Fruit fly (Drosophila melanogaster): ENCODE data around the gene CG9286.

The CG9286 gene

dm6 chr3R:13779241-13779683, 1.5 kb upstream of the CG9286 start, which contains the start of the genes CG42375 and CG9288 (continued):
- TF ChIP-seq CG16779 (tag; optimal IDR thresholded peaks at IDR 0.05) (no peak), CG11294 (GFP tag; IDR thresholded peaks at IDR 0.05) (peak; percentile 24; the same call in 1 of the 2 replicates), lz (GFP tag; optimal IDR thresholded peaks at IDR 0.05) (peak; percentile 61), fkh (GFP tag; optimal IDR thresholded peaks at IDR 0.05) (no peak), CG10669 (GFP tag; optimal IDR thresholded peaks at IDR 0.05) (peak; percentile 66), Lpt (GFP tag; optimal IDR thresholded peaks at IDR 0.05) (peak; percentile 62), achi (GFP tag; optimal IDR thresholded peaks at IDR 0.05) (peak; percentile 34), Sox15 (GFP tag; optimal IDR thresholded peaks at IDR 0.05) (no peak)

- no peak for TF ChIP-seq cyc (GFP tag; optimal IDR thresholded peaks at IDR 0.05)
- TF ChIP-seq Eip78C (GFP tag), result no peak
- TF ChIP-seq Hr39 (GFP tag; optimal IDR thresholded peaks at IDR 0.05), result no peak
- TF ChIP-seq Lpt (GFP tag; optimal IDR thresholded peaks at IDR 0.05), result no peak
- TF ChIP-seq dsx (GFP tag; optimal IDR thresholded peaks at IDR 0.05; ENCODE audit: poor library complexity, severe bottlenecking), result no peak
- no peak for TF ChIP-seq CG1621 (tag; optimal IDR thresholded peaks at IDR 0.05)
- no peak for TF ChIP-seq CG3032 (tag; optimal IDR thresholded peaks at IDR 0.05)
- TF ChIP-seq CG11762 (GFP tag; optimal IDR thresholded peaks at IDR 0.05; ENCODE audit: insufficient read depth), result no peak
- TF ChIP-seq CG9139 (GFP tag; optimal IDR thresholded peaks at IDR 0.05), result peak; percentile 21
- no peak for TF ChIP-seq net (GFP tag; optimal IDR thresholded peaks at IDR 0.05)
- no peak for TF ChIP-seq CG7368 (GFP tag; optimal IDR thresholded peaks at IDR 0.05)
- TF ChIP-seq eg (GFP tag; IDR thresholded peaks at IDR 0.05), result peak; percentile 16; the same call in 1 of the 3 replicates
- TF ChIP-seq CG6808 (GFP tag; optimal IDR thresholded peaks at IDR 0.05), result no peak
- no peak for TF ChIP-seq CG11902 (GFP tag; optimal IDR thresholded peaks at IDR 0.05)
Measured at dm6 chr3R:13782035-13782434, 1.3 kb downstream of the CG9286 start, which contains the start of gene Dip-B. Gene Dip-B (plus strand): TSS chr3R:13782288.

- TF ChIP-seq CG3032 (tag; optimal IDR thresholded peaks at IDR 0.05) (no peak), Eip78C (GFP tag) (peak; percentile 40), Sox102F (GFP tag; optimal IDR thresholded peaks at IDR 0.05) (peak; percentile 12), CG3919 (GFP tag; optimal IDR thresholded peaks at IDR 0.05) (peak; percentile 3), Sox14 (GFP tag; optimal IDR thresholded peaks at IDR 0.05) (peak; percentile 65)
Measured at dm6 chr3R:13782578-13782977, 1.8 kb downstream of the CG9286 start.

- TF ChIP-seq vri (GFP tag; optimal IDR thresholded peaks at IDR 0.05) (peak; percentile 83), svp (GFP tag) (peak; percentile 27), CG10631 (GFP tag; optimal IDR thresholded peaks at IDR 0.05) (no peak)
Measured at dm6 chr3R:13783397-13783796, 2.6 kb downstream of the CG9286 start.

dm6 chr3R:13785895-13786294, 5.1 kb downstream of the CG9286 start:
- TF ChIP-seq Eip78C (GFP tag) (peak; percentile 29), Gug (GFP tag; IDR thresholded peaks at IDR 0.05) (no peak), CG9139 (GFP tag; optimal IDR thresholded peaks at IDR 0.05) (no peak), Blimp-1 (GFP tag; optimal IDR thresholded peaks at IDR 0.05) (peak; percentile 1), Lpt (GFP tag; optimal IDR thresholded peaks at IDR 0.05) (no peak), CG6854 (GFP tag; optimal IDR thresholded peaks at IDR 0.05) (peak; percentile 87), Eip75B (GFP tag; optimal IDR thresholded peaks at IDR 0.05) (peak; percentile 54), fd59A (GFP tag; optimal IDR thresholded peaks at IDR 0.05) (no peak), Eip93F (GFP tag; optimal IDR thresholded peaks at IDR 0.05) (no peak), CG6163 (GFP tag; IDR thresholded peaks at IDR 0.05) (peak; percentile 58; the same call in 1 of the 3 replicates), CG8632 (GFP tag; optimal IDR thresholded peaks at IDR 0.05) (no peak), Smox (GFP tag; optimal IDR thresholded peaks at IDR 0.05) (no peak), CG15336 (GFP tag; IDR thresholded peaks at IDR 0.05) (no peak), Sox15 (GFP tag; optimal IDR thresholded peaks at IDR 0.05) (no peak), Met (GFP tag; optimal IDR thresholded peaks at IDR 0.05) (no peak), CG11762 (GFP tag; optimal IDR thresholded peaks at IDR 0.05; ENCODE audit: insufficient read depth) (no peak), dac (GFP tag; optimal IDR thresholded peaks at IDR 0.05) (no peak)
